Worm (Caenorhabditis elegans) whole organism, L3 larva: Measurements from ENCODE around the gene piit-1.

Source experiments
- R02D3.7 ChIP-seq: fragments of 150-350 bp; optimal IDR thresholded peaks from 2 replicates; lab custom pipeline; 2014; ENCODE audit warnings: missing biosample characterization, missing genetic modification characterization
- ZK546.5 ChIP-seq: sonication (generic microtip); optimal IDR thresholded peaks from 2 replicates; lab custom pipeline; 2017; ENCODE audit warnings: missing biosample characterization, missing genetic modification characterization
- aly-2 ChIP-seq: fragments of 150-350 bp; optimal IDR thresholded peaks from 2 replicates; lab custom pipeline; 2014; ENCODE audit warnings: missing biosample characterization, missing genetic modification characterization
- ama-1 ChIP-seq: fragments of 150-350 bp; optimal IDR thresholded peaks from 2 replicates; lab custom pipeline; 2018
- ceh-16 ChIP-seq: sonication (generic microtip); optimal IDR thresholded peaks from 2 replicates; lab custom pipeline; 2017; ENCODE audit warnings: missing biosample characterization, missing genetic modification characterization
- ceh-28 ChIP-seq: fragments of 150-350 bp; optimal IDR thresholded peaks from 2 replicates; lab custom pipeline; 2014; ENCODE audit warnings: missing biosample characterization, missing genetic modification reagents, missing genetic modification characterization
- ceh-9 ChIP-seq: sonication (generic microtip); optimal IDR thresholded peaks from 2 replicates; lab custom pipeline; 2018; ENCODE audit warnings: missing biosample characterization, missing genetic modification characterization
- daf-12 ChIP-seq: fragments of 150-350 bp; optimal IDR thresholded peaks from 2 replicates; lab custom pipeline; 2014; ENCODE audit warnings: missing biosample characterization, missing genetic modification reagents, missing genetic modification characterization
- egl-27 ChIP-seq: sonication (generic microtip); optimal IDR thresholded peaks from 4 replicates; lab custom pipeline; 2017; ENCODE audit warnings: missing biosample characterization, missing genetic modification reagents, missing genetic modification characterization
- egl-5 ChIP-seq: fragments of 150-350 bp; optimal IDR thresholded peaks from 2 replicates; lab custom pipeline; 2017; ENCODE audit warnings: missing biosample characterization, missing genetic modification reagents, missing genetic modification characterization, inconsistent platforms
- elt-2 ChIP-seq: sonication (generic microtip); optimal IDR thresholded peaks from 2 replicates; lab custom pipeline; 2016; ENCODE audit warnings: missing genetic modification reagents, mild to moderate bottlenecking, missing genetic modification characterization, missing compliant biosample characterization
- elt-3 ChIP-seq, 3 experiments: fragments of 150-350 bp in 1 of 3; sonication (generic microtip) in 2 of 3; optimal IDR thresholded peaks; 2 replicates in 2 of 3; 4 replicates in 1 of 3; lab custom pipeline; 2014 to 2017; ENCODE audit warnings: missing biosample characterization in 3 of 3, missing genetic modification characterization in 3 of 3
- eor-1 ChIP-seq, 2 experiments: fragments of 150-350 bp; optimal IDR thresholded peaks; 2 replicates each; lab custom pipeline; 2014 to 2018; ENCODE audit warnings: missing biosample characterization in 2 of 2, missing genetic modification characterization in 2 of 2
- fkh-10 ChIP-seq: sonication (generic microtip); optimal IDR thresholded peaks from 2 replicates; lab custom pipeline; 2017; ENCODE audit warnings: missing biosample characterization, missing genetic modification reagents, missing genetic modification characterization
- fkh-2 ChIP-seq: fragments of 150-350 bp; optimal IDR thresholded peaks from 2 replicates; lab custom pipeline; 2014; ENCODE audit warnings: missing biosample characterization, missing genetic modification reagents, missing genetic modification characterization
- fos-1 ChIP-seq: fragments of 150-350 bp; optimal IDR thresholded peaks from 2 replicates; lab custom pipeline; 2014; ENCODE audit warnings: missing biosample characterization, missing genetic modification characterization
- hmg-11 ChIP-seq: sonication (generic microtip); optimal IDR thresholded peaks from 2 replicates; lab custom pipeline; 2016; ENCODE audit warnings: missing genetic modification characterization, missing compliant biosample characterization
- jun-1 ChIP-seq: fragments of 150-350 bp; optimal IDR thresholded peaks from 2 replicates; lab custom pipeline; 2014; ENCODE audit warnings: missing biosample characterization, missing genetic modification reagents, missing genetic modification characterization
- lin-15B ChIP-seq: fragments of 150-350 bp; optimal IDR thresholded peaks from 2 replicates; lab custom pipeline; 2014; ENCODE audit warnings: missing biosample characterization, missing genetic modification characterization
- lin-39 ChIP-seq: fragments of 150-350 bp; optimal IDR thresholded peaks from 2 replicates; lab custom pipeline; 2018; ENCODE audit warnings: missing biosample characterization, missing genetic modification reagents, missing genetic modification characterization
- lsy-12 ChIP-seq: sonication (generic microtip); optimal IDR thresholded peaks from 2 replicates; lab custom pipeline; 2016; ENCODE audit warnings: mild to moderate bottlenecking, missing genetic modification characterization, missing compliant biosample characterization
- mdl-1 ChIP-seq: fragments of 150-350 bp; optimal IDR thresholded peaks from 2 replicates; lab custom pipeline; 2014; ENCODE audit warnings: missing biosample characterization, missing genetic modification characterization
- mml-1 ChIP-seq: fragments of 150-350 bp; sonication (generic microtip); optimal IDR thresholded peaks from 3 replicates; lab custom pipeline; 2014; ENCODE audit warnings: missing biosample characterization, missing genetic modification characterization
- nfya-1 ChIP-seq: sonication (generic microtip); optimal IDR thresholded peaks from 2 replicates; lab custom pipeline; 2017; ENCODE audit warnings: missing genetic modification characterization, mild to moderate bottlenecking, missing compliant biosample characterization, antibody characterized with exemption, moderate library complexity; ENCODE audit not compliant: insufficient read depth
- nhr-11 ChIP-seq: fragments of 150-350 bp; optimal IDR thresholded peaks from 2 replicates; lab custom pipeline; 2014; ENCODE audit warnings: missing biosample characterization, missing genetic modification characterization
- nhr-23 ChIP-seq: fragments of 150-350 bp; optimal IDR thresholded peaks from 2 replicates; lab custom pipeline; 2014; ENCODE audit warnings: missing biosample characterization, missing genetic modification reagents, missing genetic modification characterization
- nhr-237 ChIP-seq: fragments of 150-350 bp; optimal IDR thresholded peaks from 2 replicates; lab custom pipeline; 2014; ENCODE audit warnings: missing biosample characterization, missing genetic modification characterization
- nhr-28 ChIP-seq: fragments of 150-350 bp; optimal IDR thresholded peaks from 2 replicates; lab custom pipeline; 2014; ENCODE audit warnings: missing biosample characterization, missing genetic modification characterization
- nhr-43 ChIP-seq: sonication (generic microtip); optimal IDR thresholded peaks from 2 replicates; lab custom pipeline; 2016; ENCODE audit warnings: mild to moderate bottlenecking, missing genetic modification characterization, missing compliant biosample characterization; ENCODE audit not compliant: poor library complexity, severe bottlenecking
- nhr-67 ChIP-seq: fragments of 150-350 bp; optimal IDR thresholded peaks from 2 replicates; lab custom pipeline; 2014; ENCODE audit warnings: missing biosample characterization, missing genetic modification characterization
- nhr-76 ChIP-seq: fragments of 150-350 bp; sonication (generic microtip); optimal IDR thresholded peaks from 5 replicates; lab custom pipeline; 2014; ENCODE audit warnings: missing biosample characterization, missing genetic modification characterization
- nhr-77 ChIP-seq: fragments of 150-350 bp; optimal IDR thresholded peaks from 2 replicates; lab custom pipeline; 2014; ENCODE audit warnings: missing biosample characterization, missing genetic modification characterization
- pha-4 ChIP-seq: fragments of 150-350 bp; optimal IDR thresholded peaks from 2 replicates; lab custom pipeline; 2014; ENCODE audit warnings: missing biosample characterization, missing genetic modification reagents, missing genetic modification characterization
- pqm-1 ChIP-seq: fragments of 150-350 bp; optimal IDR thresholded peaks from 2 replicates; lab custom pipeline; 2017; ENCODE audit warnings: missing biosample characterization, missing genetic modification characterization, inconsistent platforms
- sea-2 ChIP-seq: fragments of 150-350 bp; sonication (generic microtip); optimal IDR thresholded peaks from 4 replicates; lab custom pipeline; 2014; ENCODE audit warnings: missing biosample characterization, missing genetic modification reagents, missing genetic modification characterization
- skn-1 ChIP-seq: fragments of 150-350 bp; optimal IDR thresholded peaks from 2 replicates; lab custom pipeline; 2014; ENCODE audit warnings: missing biosample characterization, missing genetic modification characterization
- snpc-4 ChIP-seq: fragments of 150-350 bp; optimal IDR thresholded peaks from 2 replicates; lab custom pipeline; 2014; ENCODE audit warnings: missing biosample characterization, missing genetic modification characterization
- tbx-2 ChIP-seq: sonication (generic microtip); optimal IDR thresholded peaks from 2 replicates; lab custom pipeline; 2016; ENCODE audit warnings: mild to moderate bottlenecking, missing genetic modification characterization, missing compliant biosample characterization
- unc-39 ChIP-seq: sonication (generic microtip); optimal IDR thresholded peaks from 4 replicates; lab custom pipeline; 2017; ENCODE audit warnings: missing biosample characterization, missing genetic modification characterization
- unc-62 ChIP-seq: fragments of 150-350 bp; sonication (generic microtip); optimal IDR thresholded peaks from 4 replicates; lab custom pipeline; 2014; ENCODE audit warnings: missing biosample characterization, missing genetic modification reagents, missing genetic modification characterization
- ztf-11 ChIP-seq: fragments of 150-350 bp; optimal IDR thresholded peaks from 2 replicates; lab custom pipeline; 2014; ENCODE audit warnings: missing biosample characterization, missing genetic modification characterization
- ztf-4 ChIP-seq: fragments of 150-350 bp; optimal IDR thresholded peaks from 2 replicates; lab custom pipeline; 2014; ENCODE audit warnings: missing biosample characterization, missing genetic modification characterization

The piit-1 gene

DNA sequence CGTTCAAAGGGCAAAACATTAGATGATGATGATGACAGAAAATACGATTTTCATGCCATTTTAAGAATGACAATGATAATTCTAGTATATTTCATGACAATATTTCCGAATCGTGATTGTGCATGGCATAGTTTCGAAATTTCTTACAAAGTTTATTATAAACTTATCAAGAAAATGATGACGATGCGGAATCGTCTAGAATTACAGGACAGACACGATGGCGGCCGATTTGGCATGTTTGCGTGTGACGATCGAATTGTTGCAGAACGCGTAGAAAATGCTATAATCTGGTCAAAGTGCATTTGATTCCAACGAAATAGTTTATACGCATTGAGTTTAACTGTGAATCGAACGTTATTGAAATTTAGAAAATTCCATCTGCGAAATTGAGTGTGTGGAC, 39.3 kb upstream of the piit-1 start:
- no peak for TF ChIP-seq ceh-16 (tag; lab: Kevin White, UChicago)
- TF ChIP-seq pqm-1 (tag; lab: Kevin White, UChicago): no peak
- peak; percentile 73 for TF ChIP-seq elt-2
- TF ChIP-seq egl-5 (tag; lab: Kevin White, UChicago): no peak
- TF ChIP-seq, all 47 proteins: peak for 1

ce11 chrV:11648435-11648834, 38.5 kb upstream of the piit-1 start:
- TF ChIP-seq pqm-1 (tag; lab: Kevin White, UChicago) (peak; percentile 85), snpc-4 (tag; lab: Kevin White, UChicago) (no peak), jun-1 (peak; percentile 47), lin-39 (tag; lab: Kevin White, UChicago) (no peak), elt-2 (peak; percentile 91), pha-4 (tag; lab: Kevin White, UChicago) (peak; percentile 43), nhr-43 (tag; lab: Kevin White, UChicago) (no peak)

DNA sequence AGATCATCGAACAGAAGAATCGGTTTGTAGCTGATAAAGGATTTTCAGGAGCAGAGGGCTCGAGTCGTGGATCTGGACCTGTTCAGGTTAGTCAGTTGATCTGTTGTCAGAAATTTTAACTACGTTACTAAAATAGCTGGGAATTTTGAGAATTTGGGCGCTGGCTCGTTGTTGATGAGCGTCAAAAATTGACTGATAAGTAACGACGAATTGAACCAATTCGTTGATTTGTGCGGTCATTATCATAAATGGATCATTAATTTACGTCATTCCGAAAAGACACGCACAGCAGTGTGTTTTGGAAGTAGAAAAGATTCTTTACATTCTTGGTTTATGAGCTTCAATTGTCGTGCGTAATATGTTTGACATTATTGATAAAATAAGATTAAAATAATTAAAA, 37.9 kb upstream of the piit-1 start:
- peak; percentile 45 for TF ChIP-seq pqm-1 (tag; lab: Kevin White, UChicago)
- TF ChIP-seq aly-2 (tag; lab: Kevin White, UChicago): no peak
- TF ChIP-seq fos-1 (tag; lab: Kevin White, UChicago): no peak
- TF ChIP-seq tbx-2 (tag; lab: Kevin White, UChicago): no peak
- no peak for TF ChIP-seq egl-27
- TF ChIP-seq daf-12: no peak
- peak; percentile 58 for TF ChIP-seq elt-2
- no peak for TF ChIP-seq lsy-12

- TF ChIP-seq ceh-16 (tag; lab: Kevin White, UChicago): no peak
- TF ChIP-seq nhr-23 (tag; lab: Kevin White, UChicago): no peak
- TF ChIP-seq ceh-9 (tag; lab: Kevin White, UChicago): no peak
- TF ChIP-seq fkh-2 (tag; lab: Kevin White, UChicago): no peak
- no peak for TF ChIP-seq ztf-11 (tag; lab: Kevin White, UChicago)
- TF ChIP-seq skn-1: no peak
- no peak for TF ChIP-seq ztf-4
- TF ChIP-seq nhr-237 (tag; lab: Kevin White, UChicago): no peak
- no peak for TF ChIP-seq jun-1
- TF ChIP-seq nhr-28: no peak
- no peak for TF ChIP-seq unc-62 (GFP tag; lab: Kevin White, UChicago)
- TF ChIP-seq ceh-28 (tag; lab: Kevin White, UChicago): no peak
- TF ChIP-seq hmg-11 (tag; lab: Kevin White, UChicago): no peak
- no peak for TF ChIP-seq tbx-2 (tag; lab: Kevin White, UChicago)
These were observed 35.3 kb upstream of the piit-1 start, which contains the start of gene skp-1 for ce11 chrV:11645244-11645643. TSS of gene skp-1 (plus strand) at chrV:11645481.

DNA sequence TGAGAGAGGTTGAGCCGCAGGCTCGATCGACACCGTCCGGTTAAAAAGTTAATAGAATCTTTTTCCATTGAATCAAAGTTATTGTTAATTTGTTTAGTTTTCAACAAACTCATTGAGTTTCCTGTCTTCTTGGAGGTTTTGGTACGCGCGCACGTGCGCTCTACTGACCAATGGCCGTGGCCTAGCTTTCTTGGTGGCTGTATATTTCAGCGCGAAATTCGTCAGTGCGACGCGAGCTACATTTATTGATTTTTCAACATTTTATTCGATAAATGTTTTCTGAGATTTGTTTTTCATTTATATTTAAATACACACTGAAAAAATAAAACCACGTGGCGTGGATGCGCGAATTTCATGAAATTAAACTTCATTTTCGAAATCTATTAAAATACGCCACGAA, 34.2 kb upstream of the piit-1 start, which contains the start of gene bir-1:
Gene bir-1, plus strand, starts transcription at position 312 of the 400 bp plus-strand sequence.
- TF ChIP-seq unc-62 (GFP tag; lab: Kevin White, UChicago) (no peak), nhr-67 (tag; lab: Kevin White, UChicago) (no peak), ceh-28 (tag; lab: Kevin White, UChicago) (peak; percentile 75), ceh-9 (tag; lab: Kevin White, UChicago) (no peak), eor-1 (tag; optimal IDR thresholded peaks at IDR 0.05; lab: Kevin White, UChicago) (no peak), nhr-43 (tag; lab: Kevin White, UChicago) (peak; percentile 70), lin-15B (tag; lab: Kevin White, UChicago) (peak; percentile 87), ceh-16 (tag; lab: Kevin White, UChicago) (no peak), unc-39 (no peak), ZK546.5 (tag; lab: Kevin White, UChicago) (no peak), nhr-76 (tag; lab: Kevin White, UChicago) (no peak), elt-3 (tag; optimal IDR thresholded peaks at IDR 0.05; lab: Kevin White, UChicago) (no peak), ama-1 (no peak), pqm-1 (tag; lab: Kevin White, UChicago) (peak; percentile 17), fkh-10 (no peak), sea-2 (GFP tag; lab: Kevin White, UChicago) (no peak), tbx-2 (tag; lab: Kevin White, UChicago) (no peak), nhr-23 (tag; lab: Kevin White, UChicago) (peak; percentile 55), nhr-77 (tag; lab: Kevin White, UChicago) (no peak), daf-12 (no peak), nfya-1 (tag; lab: Kevin White, UChicago) (peak; percentile 81), nhr-237 (tag; lab: Kevin White, UChicago) (no peak), fos-1 (tag; lab: Kevin White, UChicago) (no peak), mml-1 (no peak), snpc-4 (tag; lab: Kevin White, UChicago) (peak; percentile 87), R02D3.7 (tag; lab: Kevin White, UChicago) (no peak), elt-2 (peak; percentile 30), nhr-28 (no peak), skn-1 (no peak), egl-27 (no peak), nhr-11 (tag; lab: Kevin White, UChicago) (no peak), mdl-1 (tag; lab: Kevin White, UChicago) (peak; percentile 57), egl-5 (tag; lab: Kevin White, UChicago) (peak; percentile 50), fkh-2 (tag; lab: Kevin White, UChicago) (no peak), ztf-11 (tag; lab: Kevin White, UChicago) (no peak), hmg-11 (tag; lab: Kevin White, UChicago) (peak; percentile 26), lin-39 (tag; lab: Kevin White, UChicago) (peak; percentile 87), lsy-12 (no peak)
